Worm (Caenorhabditis elegans) whole organism, L1 larva: ENCODE data around the gene F21C10.5.

Experiments used
- C04F5.9 ChIP-seq: sonication (generic microtip); optimal IDR thresholded peaks from 2 replicates; lab custom pipeline; 2016; ENCODE audit warnings: missing genetic modification characterization, missing compliant biosample characterization
- C16A3.4 ChIP-seq: fragments of 150-350 bp; optimal IDR thresholded peaks from 2 replicates; lab custom pipeline; 2014; ENCODE audit warnings: missing biosample characterization, missing genetic modification characterization
- F16B12.6 ChIP-seq: fragments of 150-350 bp; optimal IDR thresholded peaks from 2 replicates; lab custom pipeline; 2014; ENCODE audit warnings: missing biosample characterization, missing genetic modification characterization
- Y116A8C.19 ChIP-seq: sonication (generic microtip); optimal IDR thresholded peaks from 2 replicates; lab custom pipeline; 2016; ENCODE audit warnings: missing compliant biosample characterization, missing genetic modification characterization, borderline replicate concordance
- blmp-1 ChIP-seq: fragments of 150-350 bp; optimal IDR thresholded peaks from 2 replicates; lab custom pipeline; 2014; ENCODE audit warnings: missing biosample characterization, missing genetic modification characterization
- ceh-63 ChIP-seq: fragments of 200-800 bp; sonication (Bioruptor generic); optimal IDR thresholded peaks from 2 replicates; lab custom pipeline; 2018; ENCODE audit warnings: mild to moderate bottlenecking, missing genetic modification characterization, missing compliant biosample characterization
- ceh-8 ChIP-seq: fragments of 200-800 bp; sonication (Bioruptor generic); optimal IDR thresholded peaks from 2 replicates; lab custom pipeline; 2018; ENCODE audit warnings: mild to moderate bottlenecking, missing genetic modification characterization, moderate library complexity, missing compliant biosample characterization
- ceh-82 ChIP-seq, 3 experiments: fragments of 150-350 bp in 1 of 3; sonication (generic microtip) in 2 of 3; optimal IDR thresholded peaks; 2 replicates each; lab custom pipeline; 2014 to 2017; ENCODE audit warnings: missing biosample characterization in 3 of 3, missing genetic modification characterization in 3 of 3
- ces-1 ChIP-seq: fragments of 150-350 bp; optimal IDR thresholded peaks from 2 replicates; lab custom pipeline; 2014; ENCODE audit warnings: missing biosample characterization, missing genetic modification reagents, missing genetic modification characterization
- efl-1 ChIP-seq, 4 experiments: fragments of 150-350 bp; optimal IDR thresholded peaks in 3 of 4; peaks in 1 of 4; 1 replicate in 1 of 4; 2 replicates in 3 of 4; lab custom pipeline; 2014; ENCODE audit warnings: missing biosample characterization in 2 of 4, missing genetic modification characterization in 2 of 4, missing genetic modification reagents in 2 of 4
- efl-3 ChIP-seq: fragments of 200-800 bp; sonication (Bioruptor generic); optimal IDR thresholded peaks from 2 replicates; lab custom pipeline; 2018; ENCODE audit warnings: mild to moderate bottlenecking, missing genetic modification characterization, missing compliant biosample characterization
- egl-13 ChIP-seq: sonication (generic microtip); optimal IDR thresholded peaks from 2 replicates; lab custom pipeline; 2016; ENCODE audit warnings: missing genotype, missing genetic modification reagents, missing genetic modification characterization, missing compliant biosample characterization
- elt-2 ChIP-seq: sonication (generic microtip); optimal IDR thresholded peaks from 2 replicates; lab custom pipeline; 2016; ENCODE audit warnings: missing genetic modification characterization, mild to moderate bottlenecking, inconsistent platforms, missing compliant biosample characterization, missing genetic modification reagents
- elt-3 ChIP-seq, 6 experiments: fragments of 150-350 bp in 1 of 6; sonication (generic microtip); optimal IDR thresholded peaks; 2 replicates each; lab custom pipeline; 2017 to 2018; ENCODE audit warnings: missing biosample characterization in 6 of 6, missing genetic modification characterization in 6 of 6, inconsistent platforms in 1 of 6
- fkh-4 ChIP-seq: sonication (generic microtip); optimal IDR thresholded peaks from 2 replicates; lab custom pipeline; 2016; ENCODE audit warnings: missing compliant biosample characterization, missing genetic modification characterization, borderline replicate concordance
- fkh-8 ChIP-seq: sonication (generic microtip); optimal IDR thresholded peaks from 2 replicates; lab custom pipeline; 2016; ENCODE audit warnings: mild to moderate bottlenecking, missing genetic modification characterization, missing compliant biosample characterization
- grh-1 ChIP-seq: fragments of 200-800 bp; sonication (Bioruptor generic); IDR thresholded peaks from 2 replicates; pipeline ENCODE4 v1.3.6; 2022; ENCODE audit warnings: missing genetic modification reagents, missing genetic modification characterization, missing compliant biosample characterization
- hlh-17 ChIP-seq: fragments of 200-800 bp; sonication (Bioruptor generic); optimal IDR thresholded peaks from 2 replicates; lab custom pipeline; 2018; ENCODE audit warnings: missing genetic modification characterization, mild to moderate bottlenecking, missing compliant biosample characterization, moderate library complexity, borderline replicate concordance
- hlh-4 ChIP-seq: sonication (generic microtip); optimal IDR thresholded peaks from 2 replicates; lab custom pipeline; 2016; ENCODE audit warnings: mild to moderate bottlenecking, missing genetic modification characterization, missing compliant biosample characterization
- irx-1 ChIP-seq: sonication (generic microtip); optimal IDR thresholded peaks from 2 replicates; lab custom pipeline; 2016; ENCODE audit warnings: missing genetic modification characterization, missing compliant biosample characterization
- isw-1 ChIP-seq: fragments of 200-800 bp; sonication (Bioruptor generic); IDR thresholded peaks from 2 replicates; pipeline ENCODE4 v1.3.6; 2022; ENCODE audit warnings: missing genetic modification characterization, missing compliant biosample characterization
- lin-13 ChIP-seq: fragments of 150-350 bp; optimal IDR thresholded peaks from 2 replicates; lab custom pipeline; 2014; ENCODE audit warnings: missing biosample characterization, missing genetic modification reagents, missing genetic modification characterization
- lin-14 ChIP-seq: fragments of 200-800 bp; sonication (Bioruptor generic); optimal IDR thresholded peaks from 2 replicates; lab custom pipeline; 2018; ENCODE audit warnings: mild to moderate bottlenecking, missing genetic modification characterization, moderate library complexity, missing compliant biosample characterization
- lin-15B ChIP-seq: fragments of 150-350 bp; sonication (generic microtip); optimal IDR thresholded peaks from 3 replicates; lab custom pipeline; 2014; ENCODE audit warnings: missing biosample characterization, missing genetic modification characterization
- lin-35 ChIP-seq, 2 experiments: fragments of 150-350 bp; optimal IDR thresholded peaks; 2 replicates each; lab custom pipeline; 2014; ENCODE audit warnings: missing biosample characterization in 2 of 2, missing genetic modification characterization in 2 of 2, missing genetic modification reagents in 2 of 2
- lin-39 ChIP-seq: fragments of 150-350 bp; optimal IDR thresholded peaks from 2 replicates; lab custom pipeline; 2014; ENCODE audit warnings: missing biosample characterization, missing genetic modification reagents, missing genetic modification characterization
- lsy-2 ChIP-seq, 2 experiments: fragments of 150-350 bp; optimal IDR thresholded peaks; 2 replicates each; lab custom pipeline; 2014; ENCODE audit warnings: missing biosample characterization in 2 of 2, missing genetic modification characterization in 2 of 2
- mab-9 ChIP-seq: fragments of 200-800 bp; sonication (Bioruptor generic); IDR thresholded peaks from 2 replicates; pipeline ENCODE4 v1.3.6; 2022; ENCODE audit warnings: missing genetic modification reagents, missing genetic modification characterization, missing compliant biosample characterization
- mdl-1 ChIP-seq, 2 experiments: fragments of 150-350 bp; optimal IDR thresholded peaks; 2 replicates each; lab custom pipeline; 2014 to 2017; ENCODE audit warnings: missing biosample characterization in 2 of 2, missing genetic modification characterization in 2 of 2, inconsistent platforms in 1 of 2
- mef-2 ChIP-seq: fragments of 150-350 bp; optimal IDR thresholded peaks from 2 replicates; lab custom pipeline; 2014; ENCODE audit warnings: missing biosample characterization, missing genetic modification characterization
- mep-1 ChIP-seq: fragments of 150-350 bp; optimal IDR thresholded peaks from 2 replicates; lab custom pipeline; 2014; ENCODE audit warnings: missing biosample characterization, missing genetic modification characterization
- nhr-12 ChIP-seq: sonication (generic microtip); optimal IDR thresholded peaks from 2 replicates; lab custom pipeline; 2017; ENCODE audit warnings: missing biosample characterization, missing genetic modification characterization
- nhr-20 ChIP-seq: sonication (generic microtip); optimal IDR thresholded peaks from 2 replicates; lab custom pipeline; 2016; ENCODE audit warnings: mild to moderate bottlenecking, missing genetic modification characterization, missing compliant biosample characterization
- nhr-237 ChIP-seq: fragments of 150-350 bp; optimal IDR thresholded peaks from 2 replicates; lab custom pipeline; 2014; ENCODE audit warnings: missing biosample characterization, missing genetic modification characterization
- nhr-71 ChIP-seq: sonication (generic microtip); optimal IDR thresholded peaks from 2 replicates; lab custom pipeline; 2016; ENCODE audit warnings: mild to moderate bottlenecking, missing genetic modification characterization, moderate library complexity, missing compliant biosample characterization
- nhr-77 ChIP-seq: fragments of 150-350 bp; optimal IDR thresholded peaks from 2 replicates; lab custom pipeline; 2014; ENCODE audit warnings: missing biosample characterization, missing genetic modification characterization
- nhr-84 ChIP-seq: sonication (generic microtip); optimal IDR thresholded peaks from 2 replicates; lab custom pipeline; 2017; ENCODE audit warnings: missing biosample characterization, missing genetic modification characterization
- pag-3 ChIP-seq: sonication (generic microtip); optimal IDR thresholded peaks from 2 replicates; lab custom pipeline; 2017; ENCODE audit warnings: missing genetic modification characterization, mild to moderate bottlenecking, missing compliant biosample characterization, antibody characterized with exemption, borderline replicate concordance; ENCODE audit not compliant: insufficient read depth
- pqm-1 ChIP-seq: sonication (generic microtip); optimal IDR thresholded peaks from 3 replicates; lab custom pipeline; 2017; ENCODE audit warnings: missing biosample characterization, missing genetic modification characterization
- rnt-1 ChIP-seq: sonication (generic microtip); optimal IDR thresholded peaks from 2 replicates; lab custom pipeline; 2016; ENCODE audit warnings: mild to moderate bottlenecking, missing genetic modification characterization, moderate library complexity, missing compliant biosample characterization
- skn-1 ChIP-seq: fragments of 150-350 bp; optimal IDR thresholded peaks from 2 replicates; lab custom pipeline; 2014; ENCODE audit warnings: missing biosample characterization, missing genetic modification characterization
- snpc-4 ChIP-seq: fragments of 150-350 bp; optimal IDR thresholded peaks from 2 replicates; lab custom pipeline; 2014; ENCODE audit warnings: missing biosample characterization, missing genetic modification characterization
- sox-4 ChIP-seq: sonication (generic microtip); optimal IDR thresholded peaks from 2 replicates; lab custom pipeline; 2016; ENCODE audit warnings: missing genetic modification characterization, missing compliant biosample characterization
- sup-37 ChIP-seq: fragments of 200-800 bp; sonication (Bioruptor generic); optimal IDR thresholded peaks from 2 replicates; lab custom pipeline; 2018; ENCODE audit warnings: mild to moderate bottlenecking, missing genetic modification characterization, missing compliant biosample characterization
- swsn-7 ChIP-seq: sonication (generic microtip); optimal IDR thresholded peaks from 2 replicates; lab custom pipeline; 2016; ENCODE audit warnings: missing genetic modification characterization, missing compliant biosample characterization
- tbx-2 ChIP-seq: sonication (generic microtip); optimal IDR thresholded peaks from 2 replicates; lab custom pipeline; 2016; ENCODE audit warnings: missing genetic modification characterization, missing compliant biosample characterization
- unc-130 ChIP-seq: fragments of 150-350 bp; optimal IDR thresholded peaks from 2 replicates; lab custom pipeline; 2017; ENCODE audit warnings: missing biosample characterization, missing genetic modification characterization, inconsistent platforms
- unc-30 ChIP-seq: sonication (generic microtip); optimal IDR thresholded peaks from 2 replicates; lab custom pipeline; 2017; ENCODE audit warnings: missing biosample characterization, missing genetic modification characterization
- unc-86 ChIP-seq: sonication (generic microtip); optimal IDR thresholded peaks from 2 replicates; lab custom pipeline; 2016; ENCODE audit warnings: missing genetic modification characterization, missing compliant biosample characterization
- unc-98 ChIP-seq: fragments of 200-800 bp; sonication (Bioruptor generic); IDR thresholded peaks from 2 replicates; pipeline ENCODE4 v1.3.6; 2022; ENCODE audit warnings: missing genetic modification characterization, missing compliant biosample characterization
- vab-15 ChIP-seq: sonication (generic microtip); optimal IDR thresholded peaks from 2 replicates; lab custom pipeline; 2017; ENCODE audit warnings: missing genotype, mild to moderate bottlenecking, missing genetic modification characterization, missing compliant biosample characterization
- zip-4 ChIP-seq: fragments of 200-800 bp; sonication (Bioruptor generic); optimal IDR thresholded peaks from 2 replicates; lab custom pipeline; 2018; ENCODE audit warnings: mild to moderate bottlenecking, missing genetic modification characterization, moderate library complexity, missing compliant biosample characterization
- ztf-4 ChIP-seq: fragments of 150-350 bp; optimal IDR thresholded peaks from 2 replicates; lab custom pipeline; 2014; ENCODE audit warnings: missing biosample characterization, missing genetic modification characterization

Gene F21C10.5

DNA sequence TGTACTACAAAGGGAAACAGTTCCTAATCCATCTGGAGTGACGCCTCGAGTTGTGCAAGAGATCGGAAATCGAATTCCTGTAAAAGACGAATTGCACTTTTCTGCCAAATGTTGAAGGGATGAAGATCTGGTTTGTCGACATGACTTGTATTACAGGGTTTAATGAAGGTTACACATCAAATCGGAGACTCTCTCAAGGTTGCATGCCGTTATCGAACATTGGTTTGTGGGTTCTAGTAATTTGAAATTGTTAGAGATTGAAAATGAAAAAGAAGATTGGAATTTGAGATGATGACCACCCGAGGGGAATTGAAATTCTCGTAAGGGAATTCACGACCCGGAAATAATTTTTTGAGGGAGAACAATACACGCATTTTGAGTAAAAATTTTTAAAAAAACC lies 40.9 kb downstream of the F21C10.5 start:
- TF ChIP-seq sox-4 (tag; lab: Kevin White, UChicago) (no peak), mdl-1 (tag; optimal IDR thresholded peaks at IDR 0.05; lab: Kevin White, UChicago) (no peak), lin-35 (GFP tag; optimal IDR thresholded peaks at IDR 0.05; lab: Kevin White, UChicago) (no peak), zip-4 (GFP tag; lab: Kevin White, UChicago) (no peak), nhr-84 (tag; lab: Kevin White, UChicago) (no peak), hlh-4 (no peak), blmp-1 (tag; lab: Kevin White, UChicago) (peak; percentile 22), vab-15 (no peak), irx-1 (tag; lab: Kevin White, UChicago) (peak; percentile 35), egl-13 (tag; lab: Kevin White, UChicago) (no peak), lin-13 (GFP tag; lab: Kevin White, UChicago) (no peak), skn-1 (tag; lab: Kevin White, UChicago) (no peak), mef-2 (tag; lab: Kevin White, UChicago) (no peak), efl-3 (GFP tag; lab: Kevin White, UChicago) (no peak), lin-39 (tag; lab: Kevin White, UChicago) (no peak), Y116A8C.19 (no peak), unc-86 (tag; lab: Kevin White, UChicago) (no peak), elt-2 (tag; lab: Kevin White, UChicago) (no peak), unc-30 (tag; lab: Kevin White, UChicago) (no peak), fkh-8 (tag; lab: Kevin White, UChicago) (no peak), efl-1 (optimal IDR thresholded peaks at IDR 0.05; lab: Kevin White, UChicago) (no peak), efl-1 (GFP tag; optimal IDR thresholded peaks at IDR 0.05 in 1 of 2; lab: Kevin White, UChicago) (no peak), C04F5.9 (tag; lab: Kevin White, UChicago) (no peak), C16A3.4 (tag; lab: Kevin White, UChicago) (peak; percentile 12), isw-1 (GFP tag; lab: Robert Waterston, UW) (no peak), elt-3 (tag; optimal IDR thresholded peaks at IDR 0.05; lab: Kevin White, UChicago) (peak in 1 of 6 experiments; percentile 35), nhr-71 (peak; percentile 46), nhr-20 (tag; lab: Kevin White, UChicago) (peak; percentile 57), ceh-8 (GFP tag; lab: Kevin White, UChicago) (no peak), hlh-17 (GFP tag; lab: Kevin White, UChicago) (no peak), lin-15B (tag; lab: Kevin White, UChicago) (no peak), mep-1 (peak; percentile 32), nhr-237 (tag; lab: Kevin White, UChicago) (no peak), lin-14 (peak; percentile 84), ceh-82 (tag; optimal IDR thresholded peaks at IDR 0.05; lab: Kevin White, UChicago) (peak in 1 of 3 experiments; percentile 12), unc-130 (no peak), tbx-2 (tag; lab: Kevin White, UChicago) (no peak), grh-1 (GFP tag; lab: Robert Waterston, UW) (peak; percentile 34), F16B12.6 (tag; lab: Kevin White, UChicago) (no peak), pqm-1 (tag; lab: Kevin White, UChicago) (no peak), ces-1 (no peak), mab-9 (GFP tag; lab: Robert Waterston, UW) (no peak), swsn-7 (no peak), nhr-12 (tag; lab: Kevin White, UChicago) (no peak), snpc-4 (tag; lab: Kevin White, UChicago) (no peak), ztf-4 (no peak), ceh-63 (GFP tag; lab: Kevin White, UChicago) (no peak), lsy-2 (tag; optimal IDR thresholded peaks at IDR 0.05; lab: Kevin White, UChicago) (peak in 1 of 2 experiments; percentile 19), sup-37 (GFP tag; lab: Kevin White, UChicago) (no peak), rnt-1 (peak; percentile 37), pag-3 (tag; lab: Kevin White, UChicago) (no peak), nhr-77 (no peak), unc-98 (GFP tag; lab: Robert Waterston, UW) (no peak), fkh-4 (tag; lab: Kevin White, UChicago) (no peak)
